Fruit fly (Drosophila melanogaster): ENCODE measurements around the gene fmt.

DNA sequence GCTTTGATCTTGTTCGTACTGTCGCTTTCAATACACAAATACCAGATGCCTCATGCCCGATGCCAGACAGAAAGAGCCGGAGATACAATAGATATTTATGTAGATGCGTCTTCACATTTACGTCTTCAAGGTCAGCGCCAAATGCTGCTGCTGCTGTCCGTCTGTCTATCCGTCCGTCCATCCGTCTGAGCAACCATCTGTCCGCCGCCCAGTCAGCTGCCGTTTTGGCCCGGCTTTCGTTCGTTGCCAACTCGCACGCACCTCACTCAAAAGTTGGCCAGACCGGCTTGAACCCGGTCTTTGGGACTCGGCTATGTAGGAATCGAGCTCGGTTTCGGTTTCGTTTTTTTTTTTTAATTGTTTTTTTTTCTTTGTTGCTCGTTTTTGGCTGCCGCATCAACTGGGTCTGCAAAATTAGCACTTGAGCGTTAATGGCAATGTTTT, 18.7 kb downstream of the fmt start:
- TF ChIP-seq CG17806 (tag; optimal IDR thresholded peaks at IDR 0.05) (peak; percentile 35), rn (GFP tag; IDR thresholded peaks at IDR 0.05) (no peak), fd96Ca (GFP tag; IDR thresholded peaks at IDR 0.05) (0 out of 3 replicates have a peak, but pooled peaks have one; percentile 42), gl (tag; optimal IDR thresholded peaks at IDR 0.05) (peak; percentile 68), CG10348 (GFP tag; IDR thresholded peaks at IDR 0.05) (no peak), CG13204 (GFP tag; optimal IDR thresholded peaks at IDR 0.05) (peak; percentile 89), CG8301 (tag; optimal IDR thresholded peaks at IDR 0.05) (no peak), CG32121 (GFP tag; IDR thresholded peaks at IDR 0.05) (peak; percentile 37; the same call in 1 of the 2 replicates)

Measured in whole organism, pupa.